Fruit fly (Drosophila melanogaster) whole organism: Measurements from ENCODE around the gene CG31457.

Experiments
- CG8478 ChIP-seq: fragments of >200 bp; optimal IDR thresholded peaks from 2 replicates; lab custom pipeline; 2018; ENCODE audit warnings: inconsistent platforms
- Dll ChIP-seq: fragments of >200 bp; optimal IDR thresholded peaks from 2 replicates; lab custom pipeline; 2017
- EcR ChIP-seq, 2 experiments: fragments of >200 bp; optimal IDR thresholded peaks; 2 replicates each; lab custom pipeline; 2017; ENCODE audit warnings: missing biosample characterization in 2 of 2, missing genetic modification characterization in 2 of 2, missing genetic modification reagents in 2 of 2
- pan ChIP-seq: fragments of >200 bp; optimal IDR thresholded peaks from 2 replicates; lab custom pipeline; 2017
- psq ChIP-seq: fragments of >200 bp; optimal IDR thresholded peaks from 2 replicates; lab custom pipeline; 2017
- usp ChIP-seq: fragments of >200 bp; optimal IDR thresholded peaks from 2 replicates; lab custom pipeline; 2017; ENCODE audit warnings: missing biosample characterization, missing genetic modification characterization, mixed read lengths

CG31457 gene

DNA sequence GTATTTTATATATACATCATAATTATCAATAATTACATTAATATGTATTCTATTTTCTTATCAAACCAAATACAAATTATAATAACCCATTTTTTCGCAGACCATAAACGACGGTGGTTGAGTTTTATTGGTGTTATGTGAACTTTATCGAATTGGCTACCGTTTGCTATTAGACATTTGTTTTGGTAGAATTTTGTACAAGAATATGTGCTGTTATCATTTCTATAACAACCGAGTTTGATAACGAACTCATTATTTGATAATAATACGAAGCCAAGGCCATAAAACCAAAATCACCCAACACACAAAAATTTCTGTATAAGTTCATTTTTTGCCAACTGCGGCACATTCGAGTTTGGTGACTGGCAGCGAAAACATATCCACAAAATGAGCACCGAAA, 32.4 kb downstream of the CG31457 start, which contains the start of gene CG17109:
TSS of gene CG17109 (plus strand) at position 345 of the 400 bp plus-strand sequence.
- TF ChIP-seq usp (GFP tag; lab: Kevin White, UChicago) (no peak), pan (lab: Kevin White, UChicago) (no peak), CG8478 (no peak), Dll (lab: Kevin White, UChicago) (no peak), psq (lab: Kevin White, UChicago) (no peak), EcR (GFP tag; optimal IDR thresholded peaks at IDR 0.05; lab: Kevin White, UChicago) (no peak)

DNA sequence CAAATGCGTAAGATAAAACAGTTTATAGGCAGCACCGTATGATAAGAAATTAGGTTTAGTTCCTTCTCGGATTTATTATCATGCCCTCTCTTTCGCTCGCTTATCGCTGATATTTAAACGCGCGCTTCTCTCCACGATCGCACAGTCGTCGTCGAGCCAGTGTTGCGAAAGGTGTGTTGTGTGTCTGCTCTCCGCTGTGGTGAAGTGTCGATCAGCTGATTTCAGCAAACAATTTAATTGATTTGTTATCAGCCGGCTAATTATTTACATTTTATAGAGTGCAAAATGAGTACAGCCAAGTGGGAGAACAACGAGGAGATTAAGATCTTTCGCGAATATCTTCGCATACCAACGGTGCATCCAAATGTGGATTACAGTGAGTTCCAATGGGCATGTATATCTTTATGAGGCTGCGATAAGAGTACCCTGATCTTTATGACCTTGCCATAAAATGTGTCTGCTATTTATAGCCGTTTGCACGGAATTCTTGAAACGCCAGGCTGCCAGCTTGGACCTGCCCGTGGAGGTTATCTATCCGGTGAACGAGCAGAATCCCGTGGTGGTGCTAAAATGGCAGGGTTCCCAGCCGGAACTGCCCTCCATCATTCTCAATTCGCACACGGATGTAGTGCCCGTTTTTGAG, 36.1 kb downstream of the CG31457 start, which contains the start of the genes CG17110 and CG6726:
TSS of gene CG17110 (plus strand) at position 139 of the 643 bp plus-strand sequence.
TSS of gene CG6726 (plus strand) at position 139 of the 643 bp plus-strand sequence.
- TF ChIP-seq pan (lab: Kevin White, UChicago) (no peak), usp (GFP tag; lab: Kevin White, UChicago) (no peak), psq (lab: Kevin White, UChicago) (no peak), CG8478 (no peak), EcR (GFP tag; optimal IDR thresholded peaks at IDR 0.05; lab: Kevin White, UChicago) (no peak), Dll (lab: Kevin White, UChicago) (no peak)

DNA sequence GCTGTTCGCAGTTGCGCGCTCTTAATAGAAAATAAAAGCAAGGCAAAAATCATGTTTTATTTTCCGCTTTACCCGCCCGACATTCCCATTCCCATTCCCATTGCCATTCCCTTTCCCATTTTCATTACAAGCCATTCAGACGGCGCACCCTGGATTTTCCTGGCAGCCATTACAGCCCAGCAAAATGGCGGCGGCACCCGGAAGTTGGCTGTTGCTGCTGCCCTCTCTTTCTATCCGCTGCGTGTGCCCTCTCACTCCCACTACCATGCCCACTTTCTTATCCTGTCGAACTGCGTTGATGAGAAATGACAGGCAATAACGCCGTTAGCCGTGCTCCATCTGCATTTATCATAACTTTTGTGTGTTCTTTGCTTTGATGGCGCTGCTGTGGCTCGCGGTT, 39.5 kb downstream of the CG31457 start:
- no peak for TF ChIP-seq CG8478
- no peak for TF ChIP-seq usp (GFP tag; lab: Kevin White, UChicago)
- no peak for TF ChIP-seq psq (lab: Kevin White, UChicago)
- no peak for TF ChIP-seq EcR (GFP tag; optimal IDR thresholded peaks at IDR 0.05; lab: Kevin White, UChicago)
- TF ChIP-seq pan (lab: Kevin White, UChicago) = no peak
- no peak for TF ChIP-seq Dll (lab: Kevin White, UChicago)

DNA sequence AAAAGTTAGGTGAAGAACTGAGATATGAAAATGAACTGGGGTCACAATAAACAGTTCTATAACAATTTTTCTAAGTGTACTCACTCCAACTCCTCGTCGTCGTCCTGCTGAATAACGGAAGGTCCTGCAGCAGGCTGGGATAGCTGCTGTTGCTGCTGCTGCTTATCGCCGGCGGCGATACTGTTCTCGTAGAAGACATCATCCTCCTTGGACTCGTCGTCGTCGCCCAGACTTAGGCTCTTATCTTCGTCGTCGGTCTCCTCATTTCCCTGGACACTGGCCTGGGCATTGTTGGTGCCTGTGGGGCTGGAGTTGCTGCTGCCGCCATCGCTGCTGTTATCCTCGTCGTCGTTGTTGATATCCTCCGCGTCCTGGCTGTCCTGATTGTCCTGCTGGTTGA, 46.5 kb downstream of the CG31457 start:
- TF ChIP-seq Dll (lab: Kevin White, UChicago) (no peak), pan (lab: Kevin White, UChicago) (no peak), CG8478 (no peak), psq (lab: Kevin White, UChicago) (no peak), usp (GFP tag; lab: Kevin White, UChicago) (no peak), EcR (GFP tag; optimal IDR thresholded peaks at IDR 0.05; lab: Kevin White, UChicago) (no peak)
